Fruit fly (Drosophila melanogaster) Kc167 (cell line): ENCODE results near the gene fliI.

Experiments
- Sin3A ChIP-seq: fragments of >200 bp; optimal IDR thresholded peaks from 2 replicates; lab custom pipeline; 2018; ENCODE audit warnings: missing external identifiers
- ttk ChIP-seq: sonication (Bioruptor generic); optimal IDR thresholded peaks from 2 replicates; lab custom pipeline; 2017; ENCODE audit warnings: missing external identifiers

- TF ChIP-seq Sin3A (lab: Kevin White, UChicago) (no peak), ttk (lab: Kevin White, UChicago) (no peak)
Measured at dm6 chrX:21333135-21333534, 6.4 kb upstream of the fliI start.
